Fruit fly (Drosophila melanogaster): ENCODE measurements around the gene CG14551.

Gene CG14551

DNA sequence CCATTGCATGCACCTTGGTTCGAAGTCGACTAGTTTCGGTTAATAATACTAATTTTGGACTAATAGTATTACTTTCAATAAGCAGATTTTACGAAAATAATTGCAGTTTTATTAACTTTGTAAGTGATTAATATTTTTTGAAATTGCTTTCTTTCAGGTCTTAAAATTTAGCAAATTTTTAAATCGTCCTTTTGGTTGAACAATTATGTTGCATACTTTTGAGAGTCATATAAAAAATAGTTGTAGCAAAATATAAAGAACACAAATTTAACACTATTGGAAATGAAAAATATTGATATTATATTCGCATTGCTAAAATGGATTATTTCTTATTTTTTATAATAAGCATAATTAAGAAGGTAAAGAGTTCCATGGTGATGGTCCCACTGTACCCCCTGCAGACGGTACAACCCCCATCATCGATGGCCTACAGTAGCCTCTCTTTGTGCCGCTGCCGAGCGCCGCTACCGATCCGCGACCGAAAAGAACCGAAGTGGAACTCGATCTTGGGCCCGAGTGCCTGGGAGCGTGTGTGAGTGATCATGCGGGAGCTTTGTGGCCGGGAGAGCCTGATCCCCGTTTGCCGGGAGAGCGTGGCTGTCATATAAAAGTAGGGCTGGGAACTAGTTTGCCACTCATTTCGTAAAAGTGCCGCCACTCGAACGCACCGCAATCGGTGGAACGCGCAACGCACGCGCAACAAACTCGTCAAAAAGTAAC, 41.5 kb downstream of the CG14551 start:
- TF ChIP-seq CG32767 (GFP tag; IDR thresholded peaks at IDR 0.05) (peak; percentile 84), CG9797 (GFP tag; optimal IDR thresholded peaks at IDR 0.05) (peak; percentile 31), CG1024 (GFP tag; IDR thresholded peaks at IDR 0.05) (peak; percentile 38; the same call in 1 of the 2 replicates), CG8478 (optimal IDR thresholded peaks at IDR 0.05) (no peak), cwo (GFP tag; optimal IDR thresholded peaks at IDR 0.05) (peak; percentile 78), pan (optimal IDR thresholded peaks at IDR 0.05) (no peak), pan (GFP tag; optimal IDR thresholded peaks at IDR 0.05 in 1 of 2, IDR thresholded peaks at IDR 0.05 in 1 of 2) (peak in 1 of 2 experiments; percentile 86), vfl (GFP tag; optimal IDR thresholded peaks at IDR 0.05) (peak; percentile 53), HLHmδ (GFP tag; optimal IDR thresholded peaks at IDR 0.05) (peak; percentile 98), CG31365 (tag; optimal IDR thresholded peaks at IDR 0.05) (no peak), zf30C (GFP tag; optimal IDR thresholded peaks at IDR 0.05) (no peak), crol (GFP tag; IDR thresholded peaks at IDR 0.05) (peak; percentile 54), CG13424 (tag; optimal IDR thresholded peaks at IDR 0.05) (peak; percentile 97), CG32772 (GFP tag; IDR thresholded peaks at IDR 0.05) (peak; percentile 79), CG8924 (tag; optimal IDR thresholded peaks at IDR 0.05) (peak; percentile 96), CG18476 (GFP tag; optimal IDR thresholded peaks at IDR 0.05) (peak; percentile 91), cg (GFP tag; optimal IDR thresholded peaks at IDR 0.05) (peak; percentile 53), nmo (GFP tag; optimal IDR thresholded peaks at IDR 0.05) (peak; percentile 99), CG10147 (GFP tag; optimal IDR thresholded peaks at IDR 0.05) (peak; percentile 94), CG7357 (GFP tag; IDR thresholded peaks at IDR 0.05) (peak; percentile 81), CG6813 (GFP tag; optimal IDR thresholded peaks at IDR 0.05) (peak; percentile 80), CG14050 (GFP tag; IDR thresholded peaks at IDR 0.05) (peak; percentile 63; the same call in 2 of the 3 replicates), Med (GFP tag) (peak; percentile 55), grn (GFP tag; optimal IDR thresholded peaks at IDR 0.05) (no peak), CG16863 (GFP tag; optimal IDR thresholded peaks at IDR 0.05) (peak; percentile 91), H15 (GFP tag; IDR thresholded peaks at IDR 0.05) (peak; percentile 78), mirr (GFP tag; optimal IDR thresholded peaks at IDR 0.05) (no peak), crp (GFP tag; optimal IDR thresholded peaks at IDR 0.05) (peak; percentile 1 to 66), CG9215 (GFP tag; IDR thresholded peaks at IDR 0.05) (peak; percentile 89), CG10565 (GFP tag; optimal IDR thresholded peaks at IDR 0.05) (peak; percentile 53), CG6175 (GFP tag; IDR thresholded peaks at IDR 0.05) (peak; percentile 61; the same call in 1 of the 3 replicates), CG2199 (GFP tag; IDR thresholded peaks at IDR 0.05) (no peak), sima (GFP tag; optimal IDR thresholded peaks at IDR 0.05) (peak; percentile 59), Side (GFP tag; optimal IDR thresholded peaks at IDR 0.05) (peak; percentile 66), ERR (GFP tag; optimal IDR thresholded peaks at IDR 0.05) (no peak), CHES-1-like (GFP tag; optimal IDR thresholded peaks at IDR 0.05) (peak; percentile 76), Spps (tag; optimal IDR thresholded peaks at IDR 0.05) (peak; percentile 92), pb (GFP tag; optimal IDR thresholded peaks at IDR 0.05) (peak; percentile 25), Aef1 (GFP tag; IDR thresholded peaks at IDR 0.05) (peak; percentile 81), Gsc (GFP tag; IDR thresholded peaks at IDR 0.05) (peak; percentile 73), her (GFP tag; optimal IDR thresholded peaks at IDR 0.05) (peak; percentile 34), jing (GFP tag; optimal IDR thresholded peaks at IDR 0.05) (peak; percentile 57), gt (GFP tag; IDR thresholded peaks at IDR 0.05) (peak; percentile 39; the same call in 1 of the 2 replicates), tup (GFP tag; optimal IDR thresholded peaks at IDR 0.05) (peak; percentile 32), Sin3A (optimal IDR thresholded peaks at IDR 0.05) (no peak), CG7556 (GFP tag; optimal IDR thresholded peaks at IDR 0.05) (peak; percentile 99), CG4617 (GFP tag; optimal IDR thresholded peaks at IDR 0.05; ENCODE audit: borderline replicate concordance) (peak; percentile 88), slbo (GFP tag; IDR thresholded peaks at IDR 0.05) (peak; percentile 86), ci (GFP tag; IDR thresholded peaks at IDR 0.05) (peak; percentile 13; the same call in 2 of the 3 replicates), CG11560 (tag; IDR thresholded peaks at IDR 0.05) (peak; percentile 77; the same call in 2 of the 3 replicates)

Data from whole organism, embryonic.